Fruit fly (Drosophila melanogaster) whole organism, embryonic: ENCODE measurements around the gene Swip-1.

Source experiments
- CG11560 ChIP-seq: fragments of 200-800 bp; sonication (Bioruptor generic); IDR thresholded peaks from 3 replicates; pipeline ENCODE4 v1.3.6; 2022; ENCODE audit warnings: missing biosample characterization, missing genetic modification characterization
- CG12236 ChIP-seq: fragments of 200-800 bp; sonication (Bioruptor generic); optimal IDR thresholded peaks from 2 replicates; lab custom pipeline; 2016; ENCODE audit warnings: missing biosample characterization, missing genetic modification characterization
- CG13123 ChIP-seq: fragments of 200-800 bp; sonication (Bioruptor generic); optimal IDR thresholded peaks from 2 replicates; lab custom pipeline; 2016; ENCODE audit warnings: missing biosample characterization, missing genetic modification characterization
- CG13775 ChIP-seq: fragments of 200-800 bp; sonication (Bioruptor generic); optimal IDR thresholded peaks from 3 replicates; lab custom pipeline; 2017; ENCODE audit warnings: missing biosample characterization, mild to moderate bottlenecking, missing genetic modification characterization
- CG15269 ChIP-seq: fragments of 200-800 bp; sonication (Bioruptor generic); optimal IDR thresholded peaks from 2 replicates; lab custom pipeline; 2018; ENCODE audit warnings: missing biosample characterization, mild to moderate bottlenecking, missing genetic modification characterization, moderate library complexity
- CG16779 ChIP-seq: fragments of 200-800 bp; sonication (Bioruptor generic); IDR thresholded peaks from 2 replicates; pipeline ENCODE4 v1.3.6; 2022; ENCODE audit warnings: missing biosample characterization, missing genetic modification characterization
- CG17612 ChIP-seq: fragments of 200-800 bp; sonication (Bioruptor generic); IDR thresholded peaks from 2 replicates; pipeline ENCODE4 v1.3.6; 2022; ENCODE audit warnings: missing biosample characterization, missing genetic modification characterization
- CG17912 ChIP-seq: fragments of 200-800 bp; sonication (Bioruptor generic); optimal IDR thresholded peaks from 2 replicates; lab custom pipeline; 2018; ENCODE audit warnings: missing biosample characterization, mild to moderate bottlenecking, missing genetic modification characterization
- CG30020 ChIP-seq: fragments of 200-800 bp; optimal IDR thresholded peaks from 2 replicates; lab custom pipeline; 2019; ENCODE audit warnings: missing biosample characterization, mild to moderate bottlenecking, missing genetic modification characterization, moderate library complexity
- CG3163 ChIP-seq: fragments of 200-800 bp; sonication (Bioruptor generic); optimal IDR thresholded peaks from 3 replicates; lab custom pipeline; 2016; ENCODE audit warnings: missing biosample characterization, missing genetic modification characterization
- CG32772 ChIP-seq: fragments of 200-800 bp; sonication (Bioruptor generic); IDR thresholded peaks from 2 replicates; pipeline ENCODE4 v1.3.6; 2022; ENCODE audit warnings: missing biosample characterization, missing genetic modification characterization
- CG34224 ChIP-seq: fragments of 200-800 bp; sonication (Bioruptor generic); IDR thresholded peaks from 3 replicates; pipeline ENCODE4 v1.3.6; 2022; ENCODE audit warnings: missing biosample characterization, missing genetic modification characterization; ENCODE audit not compliant: partially characterized antibody
- CG34422 ChIP-seq: fragments of 200-800 bp; sonication (Bioruptor generic); IDR thresholded peaks from 3 replicates; pipeline ENCODE4 v1.3.6; 2022; ENCODE audit warnings: missing biosample characterization, missing genetic modification characterization
- CG4282 ChIP-seq: fragments of 200-800 bp; sonication (Bioruptor generic); optimal IDR thresholded peaks from 2 replicates; lab custom pipeline; 2016; ENCODE audit warnings: missing biosample characterization, missing genetic modification characterization
- CG43689 ChIP-seq: fragments of 200-800 bp; sonication (Bioruptor generic); IDR thresholded peaks from 2 replicates; pipeline ENCODE4 v1.3.6; 2022; ENCODE audit warnings: missing biosample characterization, missing genetic modification characterization
- CG6175 ChIP-seq: fragments of 200-800 bp; sonication (Bioruptor generic); IDR thresholded peaks from 3 replicates; pipeline ENCODE4 v1.3.6; 2022; ENCODE audit warnings: missing biosample characterization, missing genetic modification characterization
- Dek ChIP-seq: fragments of 200-800 bp; sonication (Bioruptor generic); optimal IDR thresholded peaks from 3 replicates; lab custom pipeline; 2019; ENCODE audit warnings: missing biosample characterization, mild to moderate bottlenecking, missing genetic modification characterization, moderate library complexity
- Dfd ChIP-seq, 2 experiments: fragments of >200 bp; optimal IDR thresholded peaks; 2 replicates each; lab custom pipeline; 2017; ENCODE audit warnings: missing biosample characterization in 2 of 2, missing genetic modification characterization in 2 of 2
- Dip3 ChIP-seq: fragments of 200-800 bp; sonication (Bioruptor generic); optimal IDR thresholded peaks from 3 replicates; lab custom pipeline; 2016; ENCODE audit warnings: missing biosample characterization, missing genetic modification characterization
- Dll ChIP-seq: fragments of 200-800 bp; sonication (Bioruptor generic); IDR thresholded peaks from 4 replicates; pipeline ENCODE4 v1.3.6; 2022; ENCODE audit warnings: missing biosample characterization, missing genetic modification characterization; ENCODE audit not compliant: partially characterized antibody
- Doc3 ChIP-seq: fragments of 200-800 bp; sonication (Bioruptor generic); IDR thresholded peaks from 3 replicates; pipeline ENCODE4 v1.3.6; 2022; ENCODE audit warnings: missing biosample characterization, missing genetic modification characterization; ENCODE audit not compliant: partially characterized antibody
- Fer1 ChIP-seq: fragments of 200-800 bp; sonication (Bioruptor generic); optimal IDR thresholded peaks from 2 replicates; lab custom pipeline; 2017; ENCODE audit warnings: missing biosample characterization, mild to moderate bottlenecking, missing genetic modification characterization
- GATAe ChIP-seq: fragments of 200-800 bp; sonication (Bioruptor generic); conservative IDR thresholded peaks from 2 replicates; pipeline ENCODE4 v1.3.6; 2022; ENCODE audit warnings: missing biosample characterization, missing genetic modification characterization
- Hmx ChIP-seq: fragments of 200-800 bp; sonication (Bioruptor generic); optimal IDR thresholded peaks from 2 replicates; lab custom pipeline; 2016; ENCODE audit warnings: missing biosample characterization, missing genetic modification characterization
- Mad ChIP-seq: fragments of 200-800 bp; sonication (Bioruptor generic); optimal IDR thresholded peaks from 2 replicates; lab custom pipeline; 2016; ENCODE audit warnings: missing biosample characterization, missing genetic modification characterization
- Myb ChIP-seq: fragments of 200-800 bp; sonication (Bioruptor generic); optimal IDR thresholded peaks from 2 replicates; lab custom pipeline; 2016; ENCODE audit warnings: missing biosample characterization, missing genetic modification characterization
- NK7.1 ChIP-seq: fragments of 200-800 bp; sonication (Bioruptor generic); optimal IDR thresholded peaks from 3 replicates; lab custom pipeline; 2016; ENCODE audit warnings: missing biosample characterization, missing genetic modification characterization
- Scr ChIP-seq: fragments of 200-800 bp; sonication (Bioruptor generic); IDR thresholded peaks from 2 replicates; pipeline ENCODE4 v1.3.6; 2022; ENCODE audit warnings: missing biosample characterization, missing genetic modification characterization; ENCODE audit not compliant: partially characterized antibody
- Ssrp ChIP-seq: fragments of 200-800 bp; sonication (Bioruptor generic); optimal IDR thresholded peaks from 2 replicates; lab custom pipeline; 2018; ENCODE audit warnings: missing biosample characterization, mild to moderate bottlenecking, missing genetic modification characterization, moderate library complexity
- Usf ChIP-seq: fragments of 200-800 bp; sonication (Bioruptor generic); optimal IDR thresholded peaks from 2 replicates; lab custom pipeline; 2017; ENCODE audit warnings: missing genotype, missing biosample characterization, missing genetic modification characterization
- ac ChIP-seq: fragments of 200-800 bp; sonication (Bioruptor generic); optimal IDR thresholded peaks from 3 replicates; lab custom pipeline; 2017; ENCODE audit warnings: missing biosample characterization, mild to moderate bottlenecking, missing genetic modification characterization
- bigmax ChIP-seq: fragments of 200-800 bp; sonication (Bioruptor generic); optimal IDR thresholded peaks from 2 replicates; lab custom pipeline; 2018; ENCODE audit warnings: missing biosample characterization, mild to moderate bottlenecking, missing genetic modification characterization
- crol ChIP-seq: fragments of 200-800 bp; sonication (Bioruptor generic); IDR thresholded peaks from 2 replicates; pipeline ENCODE4 v1.3.6; 2022; ENCODE audit warnings: missing biosample characterization, missing genetic modification characterization
- eve ChIP-seq, 2 experiments: fragments of >200 bp; optimal IDR thresholded peaks; 2 replicates each; lab custom pipeline; 2017; ENCODE audit warnings: missing biosample characterization in 2 of 2, missing genetic modification characterization in 2 of 2
- h ChIP-seq: fragments of >200 bp; optimal IDR thresholded peaks from 2 replicates; lab custom pipeline; 2017
- her ChIP-seq: fragments of 200-800 bp; sonication (Bioruptor generic); optimal IDR thresholded peaks from 2 replicates; lab custom pipeline; 2016; ENCODE audit warnings: missing biosample characterization, missing genetic modification characterization
- jigr1 ChIP-seq: fragments of 200-800 bp; sonication (Bioruptor generic); IDR thresholded peaks from 3 replicates; pipeline ENCODE4 v1.3.6; 2022; ENCODE audit warnings: missing biosample characterization, missing genetic modification characterization
- nmo ChIP-seq: fragments of 200-800 bp; sonication (Bioruptor generic); optimal IDR thresholded peaks from 2 replicates; lab custom pipeline; 2018; ENCODE audit warnings: missing biosample characterization, mild to moderate bottlenecking, missing genetic modification characterization, moderate library complexity
- peb ChIP-seq: fragments of 200-800 bp; sonication (Bioruptor generic); IDR thresholded peaks from 2 replicates; pipeline ENCODE4 v1.3.6; 2022; ENCODE audit warnings: missing biosample characterization, missing genetic modification characterization
- pnt ChIP-seq: fragments of 200-800 bp; sonication (Bioruptor generic); optimal IDR thresholded peaks from 3 replicates; lab custom pipeline; 2016; ENCODE audit warnings: missing biosample characterization, missing genetic modification characterization
- pzg ChIP-seq: fragments of 200-800 bp; sonication (Bioruptor generic); optimal IDR thresholded peaks from 3 replicates; lab custom pipeline; 2018; ENCODE audit warnings: missing biosample characterization, mild to moderate bottlenecking, missing genetic modification characterization, moderate library complexity
- schlank ChIP-seq: fragments of 200-800 bp; sonication (Bioruptor generic); optimal IDR thresholded peaks from 2 replicates; lab custom pipeline; 2018; ENCODE audit warnings: missing biosample characterization, mild to moderate bottlenecking, missing genetic modification characterization
- sens-2 ChIP-seq: fragments of 200-800 bp; sonication (Bioruptor generic); IDR thresholded peaks from 2 replicates; pipeline ENCODE4 v1.3.6; 2022; ENCODE audit warnings: missing biosample characterization, missing genetic modification characterization
- seq ChIP-seq: fragments of 200-800 bp; sonication (Bioruptor generic); IDR thresholded peaks from 2 replicates; pipeline ENCODE4 v1.3.6; 2022; ENCODE audit warnings: missing biosample characterization, missing genetic modification characterization
- ssp ChIP-seq: fragments of 200-800 bp; sonication (Bioruptor generic); IDR thresholded peaks from 2 replicates; pipeline ENCODE4 v1.3.6; 2022; ENCODE audit warnings: missing biosample characterization, missing genetic modification characterization
- tap ChIP-seq: fragments of 200-800 bp; optimal IDR thresholded peaks from 3 replicates; lab custom pipeline; 2019; ENCODE audit warnings: missing biosample characterization, mild to moderate bottlenecking, missing genetic modification characterization, moderate library complexity
- tgo ChIP-seq: fragments of 200-800 bp; sonication (Bioruptor generic); IDR thresholded peaks from 3 replicates; pipeline ENCODE4 v1.3.6; 2022; ENCODE audit warnings: missing biosample characterization, missing genetic modification characterization
- tio ChIP-seq: fragments of 200-800 bp; sonication (Bioruptor generic); optimal IDR thresholded peaks from 2 replicates; lab custom pipeline; 2017; ENCODE audit warnings: missing biosample characterization, missing genetic modification characterization, inconsistent platforms
- z ChIP-seq: fragments of 200-800 bp; sonication (Bioruptor generic); IDR thresholded peaks from 3 replicates; pipeline ENCODE4 v1.3.6; 2022; ENCODE audit warnings: missing biosample characterization, missing genetic modification characterization
- zen ChIP-seq: fragments of 200-800 bp; sonication (Bioruptor generic); optimal IDR thresholded peaks from 3 replicates; lab custom pipeline; 2018; ENCODE audit warnings: missing biosample characterization, mild to moderate bottlenecking, missing genetic modification characterization, moderate library complexity

Swip-1 gene

dm6 chr2L:18987078-18987895 is at the start of gene Swip-1, which contains the start of gene EMC5 (continued):
- TF ChIP-seq CG12236 (GFP tag; lab: Kevin White, UChicago): no peak
- 0 out of 2 replicates have a peak, but pooled peaks have one; percentile 13 for TF ChIP-seq crol (GFP tag; lab: Robert Waterston, UW)
- TF ChIP-seq Usf: peak; percentile 4
- no peak; the same call in 1 of the 3 replicates for TF ChIP-seq CG34224
- TF ChIP-seq bigmax (GFP tag; lab: Kevin White, UChicago): no peak
- TF ChIP-seq h (lab: Kevin White, UChicago): no peak
- TF ChIP-seq Dip3 (GFP tag; lab: Kevin White, UChicago): no peak
- TF ChIP-seq nmo (GFP tag; lab: Kevin White, UChicago): peak; percentile 86
- no peak for TF ChIP-seq Hmx (GFP tag; lab: Kevin White, UChicago)
- no peak for TF ChIP-seq schlank (tag; lab: Kevin White, UChicago)
- TF ChIP-seq CG32772 (GFP tag; lab: Robert Waterston, UW): peak; percentile 40; the same call in 1 of the 2 replicates
- TF ChIP-seq her (GFP tag; lab: Kevin White, UChicago): no peak
- TF ChIP-seq CG15269 (tag; lab: Kevin White, UChicago): peak; percentile 66
- TF ChIP-seq GATAe (GFP tag; lab: Robert Waterston, UW): no peak
- no peak for TF ChIP-seq ac (GFP tag; lab: Kevin White, UChicago)
- 0 out of 2 replicates have a peak, but pooled peaks have one; percentile 31 for TF ChIP-seq CG17612 (GFP tag; lab: Robert Waterston, UW)
- TF ChIP-seq CG17912 (GFP tag; lab: Kevin White, UChicago): no peak
- TF ChIP-seq Scr (GFP tag; lab: Robert Waterston, UW): peak; percentile 71
- TF ChIP-seq CG34422 (GFP tag; lab: Robert Waterston, UW): peak; percentile 36; the same call in 2 of the 3 replicates
- no peak for TF ChIP-seq NK7.1 (GFP tag; lab: Kevin White, UChicago)
- TF ChIP-seq tio (GFP tag; lab: Kevin White, UChicago): peak; percentile 17
- peak; percentile 76 for TF ChIP-seq CG13775 (GFP tag; lab: Kevin White, UChicago)
- peak; percentile 55 for TF ChIP-seq pzg (GFP tag; lab: Kevin White, UChicago)
- TF ChIP-seq seq (GFP tag; lab: Robert Waterston, UW): no peak
- TF ChIP-seq CG30020 (tag; lab: Kevin White, UChicago): peak; percentile 65
- no peak for TF ChIP-seq CG43689 (GFP tag; lab: Robert Waterston, UW)
- peak; percentile 45 for TF ChIP-seq tap (tag; lab: Kevin White, UChicago)
- peak; percentile 17 for TF ChIP-seq Fer1 (GFP tag; lab: Kevin White, UChicago)
- peak; percentile 61 for TF ChIP-seq ssp (GFP tag; lab: Robert Waterston, UW)
- no peak for TF ChIP-seq sens-2 (GFP tag; lab: Robert Waterston, UW)
- TF ChIP-seq CG16779 (GFP tag; lab: Robert Waterston, UW): no peak
- TF ChIP-seq zen (tag; lab: Kevin White, UChicago): peak; percentile 34
- no peak for TF ChIP-seq CG13123 (GFP tag; lab: Kevin White, UChicago)
- no peak for TF ChIP-seq z
- 0 out of 3 replicates have a peak, but pooled peaks have one; percentile 21 for TF ChIP-seq CG6175
- TF ChIP-seq Ssrp (tag; lab: Kevin White, UChicago): peak; percentile 68
- TF ChIP-seq Doc3 (GFP tag; lab: Robert Waterston, UW): peak; percentile 45; the same call in 1 of the 3 replicates
- peak; percentile 2 for TF ChIP-seq CG3163 (GFP tag; lab: Kevin White, UChicago)
- no peak for TF ChIP-seq pnt (GFP tag; lab: Kevin White, UChicago)
- peak; percentile 62 for TF ChIP-seq tgo (GFP tag; lab: Robert Waterston, UW)
- TF ChIP-seq Dll (GFP tag; lab: Robert Waterston, UW): peak; percentile 78
- no peak for TF ChIP-seq peb
- TF ChIP-seq eve (GFP tag; optimal IDR thresholded peaks at IDR 0.05; lab: Kevin White, UChicago): no peak
- no peak for TF ChIP-seq Dfd (GFP tag; optimal IDR thresholded peaks at IDR 0.05; lab: Kevin White, UChicago)
- TF ChIP-seq Dek: peak; percentile 68
- no peak for TF ChIP-seq Mad
- no peak for TF ChIP-seq CG11560 (tag; lab: Robert Waterston, UW)
- TF ChIP-seq jigr1 (GFP tag; lab: Robert Waterston, UW): peak; percentile 20; the same call in 1 of the 3 replicates
- TF ChIP-seq CG4282: no peak
- no peak for TF ChIP-seq Myb
